Worm (Caenorhabditis elegans): ENCODE results near the gene rpn-13.

ce11 chrIII:6389533-6389932, 47.8 kb upstream of the rpn-13 start, which contains the start of gene C16A3.2:
- TF ChIP-seq tbx-2 (tag; optimal IDR thresholded peaks at IDR 0.05) (no peak), pqm-1 (tag; optimal IDR thresholded peaks at IDR 0.05) (no peak), ceh-18 (tag; optimal IDR thresholded peaks at IDR 0.05) (no peak), unc-86 (tag; optimal IDR thresholded peaks at IDR 0.05) (no peak), pag-3 (tag; optimal IDR thresholded peaks at IDR 0.05; ENCODE audit: borderline replicate concordance) (no peak), ceh-2 (tag; optimal IDR thresholded peaks at IDR 0.05) (no peak), hlh-30 (tag; optimal IDR thresholded peaks at IDR 0.05; ENCODE audit: insufficient read depth) (no peak), rnt-1 (tag; optimal IDR thresholded peaks at IDR 0.05) (no peak), elt-2 (tag; optimal IDR thresholded peaks at IDR 0.05) (no peak), ceh-22 (tag; optimal IDR thresholded peaks at IDR 0.05) (no peak), pha-2 (tag; optimal IDR thresholded peaks at IDR 0.05) (no peak), ahr-1 (tag; optimal IDR thresholded peaks at IDR 0.05) (no peak), tbx-7 (tag; optimal IDR thresholded peaks at IDR 0.05) (no peak), F13H6.1 (tag; optimal IDR thresholded peaks at IDR 0.05) (no peak)

Measured in whole organism, late embryonic.